Fruit fly (Drosophila melanogaster): ENCODE measurements around the gene Rsf1.
A peak's percentile ranks its signal among the peaks of the same experiment; 100 is the strongest.

dm6 chr2L:10246785-10247190, 16.6 kb downstream of the Rsf1 start, which contains the start of gene chico:
- TF ChIP-seq CG4424 (GFP tag; optimal IDR thresholded peaks at IDR 0.05) (peak; percentile 29), Lpt (GFP tag; optimal IDR thresholded peaks at IDR 0.05) (no peak)

Data from whole organism, embryonic.